Fruit fly (Drosophila melanogaster) whole organism, wandering third instar larva: ENCODE data around the gene Dhc36C.

Experiments used
- Abd-B ChIP-seq: fragments of >200 bp; optimal IDR thresholded peaks from 2 replicates; lab custom pipeline; 2017; ENCODE audit warnings: missing biosample characterization, missing genetic modification characterization
- CG32264 ChIP-seq: fragments of 200-800 bp; sonication (Bioruptor generic); optimal IDR thresholded peaks from 2 replicates; lab custom pipeline; 2016; ENCODE audit warnings: missing biosample characterization, missing genetic modification characterization
- CG9705 ChIP-seq: fragments of 200-800 bp; sonication (Bioruptor generic); optimal IDR thresholded peaks from 2 replicates; lab custom pipeline; 2018; ENCODE audit warnings: missing biosample characterization, mild to moderate bottlenecking, missing genetic modification characterization
- CrebA ChIP-seq: fragments of 200-800 bp; sonication (Bioruptor generic); optimal IDR thresholded peaks from 2 replicates; lab custom pipeline; 2016; ENCODE audit warnings: missing biosample characterization, mild to moderate bottlenecking, missing genetic modification characterization, borderline replicate concordance
- Dfd ChIP-seq: fragments of >200 bp; optimal IDR thresholded peaks from 2 replicates; lab custom pipeline; 2017; ENCODE audit warnings: missing biosample characterization, missing genetic modification characterization
- Dif ChIP-seq: fragments of 200-275, 200-300 bp; sonication (Bioruptor generic); optimal IDR thresholded peaks from 2 replicates; lab custom pipeline; 2018; ENCODE audit warnings: missing biosample characterization, missing genetic modification characterization; ENCODE audit not compliant: partially characterized antibody
- GATAd ChIP-seq: sonication (Bioruptor generic); optimal IDR thresholded peaks from 2 replicates; lab custom pipeline; 2016; ENCODE audit warnings: missing biosample characterization, missing genetic modification characterization
- HLH106 ChIP-seq: fragments of 200-800 bp; optimal IDR thresholded peaks from 3 replicates; lab custom pipeline; 2019; ENCODE audit warnings: missing biosample characterization, mild to moderate bottlenecking, missing genetic modification characterization, moderate library complexity
- Hnf4 ChIP-seq: fragments of 200-800 bp; sonication (Bioruptor generic); optimal IDR thresholded peaks from 2 replicates; lab custom pipeline; 2016; ENCODE audit warnings: missing biosample characterization, mild to moderate bottlenecking, missing genetic modification characterization
- Hr78 ChIP-seq: fragments of >200 bp; optimal IDR thresholded peaks from 2 replicates; lab custom pipeline; 2017; ENCODE audit warnings: missing biosample characterization, missing genetic modification characterization
- Hr83 ChIP-seq: fragments of 200-300 bp; sonication (Bioruptor generic); optimal IDR thresholded peaks from 2 replicates; lab custom pipeline; 2016; ENCODE audit warnings: missing biosample characterization, mild to moderate bottlenecking, missing genetic modification characterization, moderate library complexity; ENCODE audit not compliant: poor library complexity, severe bottlenecking
- Jra ChIP-seq: sonication (Bioruptor generic); optimal IDR thresholded peaks from 2 replicates; lab custom pipeline; 2016; ENCODE audit warnings: missing biosample characterization, missing genetic modification characterization
- Mio ChIP-seq: sonication (Bioruptor generic); optimal IDR thresholded peaks from 2 replicates; lab custom pipeline; 2016; ENCODE audit warnings: missing biosample characterization, missing genetic modification characterization
- Myc ChIP-seq: fragments of >200 bp; optimal IDR thresholded peaks from 2 replicates; lab custom pipeline; 2017
- N ChIP-seq: fragments of >200 bp; optimal IDR thresholded peaks from 2 replicates; lab custom pipeline; 2018; ENCODE audit warnings: missing biosample characterization, missing external identifiers, missing genetic modification characterization
- OdsH ChIP-seq: fragments of 200-800 bp; sonication (Bioruptor generic); optimal IDR thresholded peaks from 2 replicates; lab custom pipeline; 2016; ENCODE audit warnings: missing biosample characterization, mild to moderate bottlenecking, missing genetic modification characterization
- Rel ChIP-seq, 2 experiments: fragments of 200-800 bp; sonication (Bioruptor generic) in 1 of 2; optimal IDR thresholded peaks; 2 replicates in 1 of 2; 3 replicates in 1 of 2; lab custom pipeline; 2016 to 2019; ENCODE audit warnings: mild to moderate bottlenecking in 2 of 2, missing biosample characterization in 2 of 2, missing genetic modification characterization in 2 of 2, moderate library complexity in 1 of 2
- Sp1 ChIP-seq: fragments of 200-800 bp; sonication (Bioruptor generic); optimal IDR thresholded peaks from 3 replicates; lab custom pipeline; 2019; ENCODE audit warnings: missing biosample characterization, mild to moderate bottlenecking, missing genetic modification characterization, moderate library complexity
- Vsx2 ChIP-seq: fragments of 200-300, 225-300 bp; sonication (Bioruptor generic); optimal IDR thresholded peaks from 2 replicates; lab custom pipeline; 2018; ENCODE audit warnings: missing biosample characterization, missing genetic modification characterization; ENCODE audit not compliant: partially characterized antibody
- br ChIP-seq: fragments of 200-800 bp; sonication (Bioruptor generic); optimal IDR thresholded peaks from 2 replicates; lab custom pipeline; 2016; ENCODE audit warnings: missing biosample characterization, missing genetic modification characterization
- brk ChIP-seq: fragments of 200-800 bp; sonication (Bioruptor generic); optimal IDR thresholded peaks from 2 replicates; lab custom pipeline; 2016; ENCODE audit warnings: missing biosample characterization, mild to moderate bottlenecking, missing genetic modification characterization
- dl ChIP-seq, 2 experiments: fragments of 175-275, 200-275 bp in 1 of 2; fragments of 200-275 bp in 1 of 2; sonication (Bioruptor generic); optimal IDR thresholded peaks; lab custom pipeline; 2018; ENCODE audit warnings: mild to moderate bottlenecking in 2 of 2, missing biosample characterization in 2 of 2, missing genetic modification characterization in 2 of 2, moderate library complexity in 2 of 2; ENCODE audit not compliant: partially characterized antibody in 2 of 2, insufficient read depth in 1 of 2
- dmrt93B ChIP-seq: fragments of 200-800 bp; sonication (Bioruptor generic); optimal IDR thresholded peaks from 2 replicates; lab custom pipeline; 2018; ENCODE audit warnings: missing biosample characterization, mild to moderate bottlenecking, missing genetic modification characterization
- dsf ChIP-seq: sonication (Bioruptor generic); optimal IDR thresholded peaks from 2 replicates; lab custom pipeline; 2016; ENCODE audit warnings: missing biosample characterization, missing genetic modification characterization, borderline replicate concordance
- ey ChIP-seq: fragments of 200-800 bp; sonication (Bioruptor generic); optimal IDR thresholded peaks from 2 replicates; lab custom pipeline; 2016; ENCODE audit warnings: missing biosample characterization, missing genetic modification characterization
- foxo ChIP-seq, 2 experiments: fragments of 200-800 bp; sonication (Bioruptor generic); optimal IDR thresholded peaks; 2 replicates in 1 of 2; 3 replicates in 1 of 2; lab custom pipeline; 2016 to 2017; ENCODE audit warnings: missing biosample characterization in 2 of 2, missing genetic modification characterization in 2 of 2
- fru ChIP-seq: fragments of 200-800 bp; sonication (Bioruptor generic); optimal IDR thresholded peaks from 3 replicates; lab custom pipeline; 2016; ENCODE audit warnings: missing biosample characterization, mild to moderate bottlenecking, missing genetic modification characterization
- h ChIP-seq: fragments of 200-800 bp; sonication (Bioruptor generic); optimal IDR thresholded peaks from 3 replicates; lab custom pipeline; 2016; ENCODE audit warnings: missing biosample characterization, mild to moderate bottlenecking, missing genetic modification characterization
- jim ChIP-seq: fragments of 175-275, 200-325 bp; sonication (Bioruptor generic); optimal IDR thresholded peaks from 2 replicates; lab custom pipeline; 2016; ENCODE audit warnings: missing biosample characterization, mild to moderate bottlenecking, missing genetic modification characterization
- lola ChIP-seq: fragments of >200 bp; optimal IDR thresholded peaks from 2 replicates; lab custom pipeline; 2017; ENCODE audit warnings: missing biosample characterization, missing genetic modification characterization
- pan ChIP-seq: fragments of >200 bp; optimal IDR thresholded peaks from 2 replicates; lab custom pipeline; 2017
- psq ChIP-seq: fragments of 200-800 bp; sonication (Bioruptor generic); optimal IDR thresholded peaks from 3 replicates; lab custom pipeline; 2017; ENCODE audit warnings: missing biosample characterization, mild to moderate bottlenecking, missing genetic modification characterization, moderate library complexity
- rgr ChIP-seq: fragments of 200-800 bp; sonication (Bioruptor generic); optimal IDR thresholded peaks from 3 replicates; lab custom pipeline; 2016; ENCODE audit warnings: missing biosample characterization, mild to moderate bottlenecking, missing genetic modification characterization
- sage ChIP-seq: fragments of 200-800 bp; sonication (Bioruptor generic); optimal IDR thresholded peaks from 2 replicates; lab custom pipeline; 2016; ENCODE audit warnings: missing biosample characterization, mild to moderate bottlenecking, missing genetic modification characterization
- sv ChIP-seq: fragments of 200-800 bp; sonication (Bioruptor generic); optimal IDR thresholded peaks from 3 replicates; lab custom pipeline; 2016; ENCODE audit warnings: missing biosample characterization, missing genetic modification characterization
- tai ChIP-seq: sonication (Bioruptor generic); optimal IDR thresholded peaks from 2 replicates; lab custom pipeline; 2016; ENCODE audit warnings: missing biosample characterization, missing genetic modification characterization
- usp ChIP-seq: fragments of >200 bp; optimal IDR thresholded peaks from 2 replicates; lab custom pipeline; 2017; ENCODE audit warnings: missing biosample characterization, missing genetic modification characterization
- woc ChIP-seq: sonication (Bioruptor generic); optimal IDR thresholded peaks from 2 replicates; lab custom pipeline; 2016; ENCODE audit warnings: missing biosample characterization, mild to moderate bottlenecking, missing genetic modification characterization

Dhc36C gene

dm6 chr2L:17470630-17471029 is 30.6 kb upstream of the Dhc36C start:
- TF ChIP-seq GATAd (GFP tag; lab: Kevin White, UChicago) (no peak), Rel (GFP tag; optimal IDR thresholded peaks at IDR 0.05; lab: Kevin White, UChicago) (no peak), Rel (tag; optimal IDR thresholded peaks at IDR 0.05; lab: Kevin White, UChicago) (no peak), woc (no peak), Hr83 (GFP tag; lab: Kevin White, UChicago) (peak; percentile 89), tai (GFP tag; lab: Kevin White, UChicago) (no peak), HLH106 (tag; lab: Kevin White, UChicago) (peak; percentile 33), ey (GFP tag; lab: Kevin White, UChicago) (no peak), Vsx2 (GFP tag; lab: Kevin White, UChicago) (no peak), psq (peak; percentile 50), CG32264 (peak; percentile 8), Sp1 (GFP tag; lab: Kevin White, UChicago) (peak; percentile 20), CrebA (GFP tag; lab: Kevin White, UChicago) (no peak), brk (GFP tag; lab: Kevin White, UChicago) (no peak), br (GFP tag; lab: Kevin White, UChicago) (peak; percentile 32), h (peak; percentile 69), Myc (lab: Kevin White, UChicago) (no peak), usp (no peak), Hr78 (GFP tag; lab: Kevin White, UChicago) (no peak), OdsH (GFP tag; lab: Kevin White, UChicago) (peak; percentile 81), pan (no peak), foxo (GFP tag; optimal IDR thresholded peaks at IDR 0.05; lab: Kevin White, UChicago) (peak in 1 of 2 experiments; percentile 58), sv (GFP tag; lab: Kevin White, UChicago) (no peak), Hnf4 (GFP tag; lab: Kevin White, UChicago) (peak; percentile 80), Dif (no peak), dl (GFP tag; optimal IDR thresholded peaks at IDR 0.05; lab: Kevin White, UChicago; ENCODE audit: insufficient read depth in 1 of 2, partially characterized antibody in 2 of 2) (no peak), Abd-B (GFP tag; lab: Kevin White, UChicago) (no peak), CG9705 (peak; percentile 19), dmrt93B (peak; percentile 30), Mio (no peak), lola (GFP tag; lab: Kevin White, UChicago) (no peak), sage (GFP tag; lab: Kevin White, UChicago) (no peak), fru (no peak), dsf (GFP tag; lab: Kevin White, UChicago) (no peak), Dfd (GFP tag; lab: Kevin White, UChicago) (no peak), Jra (peak; percentile 45), rgr (GFP tag; lab: Kevin White, UChicago) (peak; percentile 80), N (no peak), jim (GFP tag; lab: Kevin White, UChicago) (peak; percentile 36)
- TF ChIP-seq, all 38 proteins: peak for 15

- peak; percentile 22 for TF ChIP-seq Dif
- TF ChIP-seq N: no peak
Measured at dm6 chr2L:17471524-17471923, 29.7 kb upstream of the Dhc36C start, which contains the start of gene Sgt. Gene Sgt (plus strand): TSS chr2L:17471603.
